Fruit fly (Drosophila melanogaster) whole organism, embryonic: ENCODE measurements around the gene CG15506.

ENCODE experiments used
- B-H2 ChIP-seq: fragments of 200-800 bp; sonication (Bioruptor generic); optimal IDR thresholded peaks from 2 replicates; lab custom pipeline; 2018; ENCODE audit warnings: missing biosample characterization, mild to moderate bottlenecking, missing genetic modification characterization
- BtbVII ChIP-seq: fragments of 200-800 bp; sonication (Bioruptor generic); optimal IDR thresholded peaks from 3 replicates; lab custom pipeline; 2017; ENCODE audit warnings: missing biosample characterization, mild to moderate bottlenecking, missing genetic modification characterization
- CG10209 ChIP-seq: fragments of 200-800 bp; sonication (Bioruptor generic); optimal IDR thresholded peaks from 3 replicates; lab custom pipeline; 2017; ENCODE audit warnings: missing biosample characterization, mild to moderate bottlenecking, missing genetic modification characterization, missing genetic modification reagents
- CG11398 ChIP-seq: fragments of 200-800 bp; sonication (Bioruptor generic); optimal IDR thresholded peaks from 2 replicates; lab custom pipeline; 2016; ENCODE audit warnings: missing biosample characterization, missing genetic modification characterization
- CG11456 ChIP-seq: fragments of 200-800 bp; sonication (Bioruptor generic); IDR thresholded peaks from 3 replicates; pipeline ENCODE4 v1.3.6; 2022; ENCODE audit warnings: missing biosample characterization, missing genetic modification characterization
- CG12104 ChIP-seq: fragments of 200-800 bp; sonication (Bioruptor generic); optimal IDR thresholded peaks from 3 replicates; lab custom pipeline; 2016; ENCODE audit warnings: missing biosample characterization, missing genetic modification characterization
- CG12942 ChIP-seq: fragments of 200-800 bp; sonication (Bioruptor generic); optimal IDR thresholded peaks from 3 replicates; lab custom pipeline; 2016; ENCODE audit warnings: missing biosample characterization, missing genetic modification characterization
- CG13287 ChIP-seq: fragments of 200-800 bp; sonication (Bioruptor generic); IDR thresholded peaks from 2 replicates; pipeline ENCODE4 v1.3.6; 2022; ENCODE audit warnings: missing biosample characterization, missing genetic modification characterization; ENCODE audit not compliant: partially characterized antibody
- CG14441 ChIP-seq: fragments of 200-800 bp; sonication (Bioruptor generic); IDR thresholded peaks from 2 replicates; pipeline ENCODE4 v1.3.6; 2022; ENCODE audit warnings: missing biosample characterization, missing genetic modification characterization
- CG1603 ChIP-seq: fragments of 200-800 bp; sonication (Bioruptor generic); optimal IDR thresholded peaks from 2 replicates; lab custom pipeline; 2019; ENCODE audit warnings: missing biosample characterization, mild to moderate bottlenecking, missing genetic modification characterization, moderate library complexity
- CG16863 ChIP-seq: fragments of 200-800 bp; sonication (Bioruptor generic); optimal IDR thresholded peaks from 3 replicates; lab custom pipeline; 2016; ENCODE audit warnings: missing biosample characterization, missing genetic modification characterization
- CG18599 ChIP-seq: fragments of 200-800 bp; sonication (Bioruptor generic); optimal IDR thresholded peaks from 3 replicates; lab custom pipeline; 2017; ENCODE audit warnings: missing biosample characterization, missing genetic modification characterization, mild to moderate bottlenecking, moderate library complexity, missing genetic modification reagents
- CG2120 ChIP-seq: fragments of 200-800 bp; sonication (Bioruptor generic); optimal IDR thresholded peaks from 3 replicates; lab custom pipeline; 2016; ENCODE audit warnings: missing biosample characterization, missing genetic modification characterization
- CG2199 ChIP-seq: fragments of 200-800 bp; sonication (Bioruptor generic); IDR thresholded peaks from 3 replicates; pipeline ENCODE4 v1.3.6; 2022; ENCODE audit warnings: missing biosample characterization, missing genetic modification characterization
- CG30431 ChIP-seq: fragments of 200-800 bp; sonication (Bioruptor generic); optimal IDR thresholded peaks from 2 replicates; lab custom pipeline; 2017; ENCODE audit warnings: missing biosample characterization, missing genetic modification characterization
- CG3065 ChIP-seq: fragments of 200-800 bp; sonication (Bioruptor generic); optimal IDR thresholded peaks from 2 replicates; lab custom pipeline; 2016; ENCODE audit warnings: missing biosample characterization, missing genetic modification characterization
- CG4360 ChIP-seq: fragments of 200-800 bp; sonication (Bioruptor generic); IDR thresholded peaks from 2 replicates; pipeline ENCODE4 v1.3.6; 2022; ENCODE audit warnings: missing biosample characterization, missing genetic modification characterization
- CG4404 ChIP-seq: fragments of 200-800 bp; sonication (Bioruptor generic); IDR thresholded peaks from 2 replicates; pipeline ENCODE4 v1.3.6; 2022; ENCODE audit warnings: missing biosample characterization, missing genetic modification characterization
- CG4424 ChIP-seq: fragments of 200-800 bp; sonication (Bioruptor generic); optimal IDR thresholded peaks from 3 replicates; lab custom pipeline; 2016; ENCODE audit warnings: missing biosample characterization, missing genetic modification characterization
- CG6175 ChIP-seq: fragments of 200-800 bp; sonication (Bioruptor generic); IDR thresholded peaks from 3 replicates; pipeline ENCODE4 v1.3.6; 2022; ENCODE audit warnings: missing biosample characterization, missing genetic modification characterization
- CG6689 ChIP-seq: fragments of 200-800 bp; sonication (Bioruptor generic); IDR thresholded peaks from 2 replicates; pipeline ENCODE4 v1.3.6; 2022; ENCODE audit warnings: missing biosample characterization, missing genetic modification characterization
- CG7556 ChIP-seq: fragments of 200-800 bp; sonication (Bioruptor generic); optimal IDR thresholded peaks from 2 replicates; lab custom pipeline; 2017; ENCODE audit warnings: missing biosample characterization, mild to moderate bottlenecking, missing genetic modification characterization
- CG7745 ChIP-seq: fragments of 200-800 bp; sonication (Bioruptor generic); optimal IDR thresholded peaks from 2 replicates; lab custom pipeline; 2018; ENCODE audit warnings: missing biosample characterization, mild to moderate bottlenecking, missing genetic modification characterization, moderate library complexity
- CG8478 ChIP-seq: fragments of >200 bp; optimal IDR thresholded peaks from 2 replicates; lab custom pipeline; 2018
- D19A ChIP-seq: fragments of 200-800 bp; optimal IDR thresholded peaks from 3 replicates; lab custom pipeline; 2019; ENCODE audit warnings: missing biosample characterization, mild to moderate bottlenecking, missing genetic modification characterization, moderate library complexity
- D19B ChIP-seq: fragments of 200-800 bp; sonication (Bioruptor generic); optimal IDR thresholded peaks from 2 replicates; lab custom pipeline; 2017; ENCODE audit warnings: missing biosample characterization, mild to moderate bottlenecking, missing genetic modification characterization
- ERR ChIP-seq: fragments of 200-800 bp; sonication (Bioruptor generic); optimal IDR thresholded peaks from 2 replicates; lab custom pipeline; 2016; ENCODE audit warnings: missing biosample characterization, missing genetic modification characterization
- Fer2 ChIP-seq: fragments of 200-800 bp; sonication (Bioruptor generic); optimal IDR thresholded peaks from 2 replicates; lab custom pipeline; 2018; ENCODE audit warnings: missing biosample characterization, mild to moderate bottlenecking, missing genetic modification characterization, moderate library complexity
- HLH3B ChIP-seq: fragments of 200-800 bp; sonication (Bioruptor generic); IDR thresholded peaks from 2 replicates; pipeline ENCODE4 v1.3.6; 2022; ENCODE audit warnings: missing biosample characterization, missing genetic modification characterization
- Hr39 ChIP-seq: fragments of >200 bp; optimal IDR thresholded peaks from 2 replicates; lab custom pipeline; 2017
- MTF-1 ChIP-seq: fragments of 200-800 bp; sonication (Bioruptor generic); optimal IDR thresholded peaks from 2 replicates; lab custom pipeline; 2018; ENCODE audit warnings: missing biosample characterization, mild to moderate bottlenecking, missing genetic modification characterization, borderline replicate concordance
- Mad ChIP-seq: fragments of 200-800 bp; sonication (Bioruptor generic); optimal IDR thresholded peaks from 2 replicates; lab custom pipeline; 2016; ENCODE audit warnings: missing biosample characterization, missing genetic modification characterization
- Myb ChIP-seq: fragments of 200-800 bp; sonication (Bioruptor generic); optimal IDR thresholded peaks from 2 replicates; lab custom pipeline; 2016; ENCODE audit warnings: missing biosample characterization, missing genetic modification characterization
- NC2β ChIP-seq: fragments of 200-800 bp; sonication (Bioruptor generic); optimal IDR thresholded peaks from 2 replicates; lab custom pipeline; 2016; ENCODE audit warnings: missing biosample characterization, missing genetic modification characterization
- NK7.1 ChIP-seq: fragments of 200-800 bp; sonication (Bioruptor generic); optimal IDR thresholded peaks from 3 replicates; lab custom pipeline; 2016; ENCODE audit warnings: missing biosample characterization, missing genetic modification characterization
- Pdp1 ChIP-seq, 2 experiments: fragments of 200-800 bp; sonication (Bioruptor generic); optimal IDR thresholded peaks; 3 replicates each; lab custom pipeline; 2016; ENCODE audit warnings: missing biosample characterization in 2 of 2, missing genetic modification characterization in 2 of 2, mild to moderate bottlenecking in 1 of 2, moderate library complexity in 1 of 2
- Ptx1 ChIP-seq: fragments of 200-800 bp; sonication (Bioruptor generic); IDR thresholded peaks from 2 replicates; pipeline ENCODE4 v1.3.6; 2022; ENCODE audit warnings: missing biosample characterization, missing genetic modification characterization
- Sox100B ChIP-seq: fragments of 200-800 bp; sonication (Bioruptor generic); optimal IDR thresholded peaks from 3 replicates; lab custom pipeline; 2018; ENCODE audit warnings: missing biosample characterization, mild to moderate bottlenecking, missing genetic modification characterization
- Xbp1 ChIP-seq: fragments of 200-800 bp; sonication (Bioruptor generic); optimal IDR thresholded peaks from 3 replicates; lab custom pipeline; 2016; ENCODE audit warnings: missing biosample characterization, mild to moderate bottlenecking, missing genetic modification characterization
- bigmax ChIP-seq: fragments of 200-800 bp; sonication (Bioruptor generic); optimal IDR thresholded peaks from 2 replicates; lab custom pipeline; 2018; ENCODE audit warnings: missing biosample characterization, mild to moderate bottlenecking, missing genetic modification characterization
- danr ChIP-seq: fragments of 200-800 bp; sonication (Bioruptor generic); IDR thresholded peaks from 2 replicates; pipeline ENCODE4 v1.3.6; 2022; ENCODE audit warnings: missing biosample characterization, missing genetic modification characterization
- ftz-f1 ChIP-seq: fragments of 200-800 bp; sonication (Bioruptor generic); optimal IDR thresholded peaks from 2 replicates; lab custom pipeline; 2016; ENCODE audit warnings: missing biosample characterization, missing genetic modification characterization
- gcm2 ChIP-seq: fragments of 200-800 bp; sonication (Bioruptor generic); optimal IDR thresholded peaks from 2 replicates; lab custom pipeline; 2016; ENCODE audit warnings: missing biosample characterization, missing genetic modification characterization
- lbe ChIP-seq: fragments of 200-800 bp; sonication (Bioruptor generic); optimal IDR thresholded peaks from 2 replicates; lab custom pipeline; 2016; ENCODE audit warnings: missing biosample characterization, mild to moderate bottlenecking, missing genetic modification characterization
- mld ChIP-seq: fragments of 200-800 bp; sonication (Bioruptor generic); IDR thresholded peaks from 3 replicates; pipeline ENCODE4 v1.3.6; 2022; ENCODE audit warnings: missing biosample characterization, missing genetic modification characterization; ENCODE audit not compliant: partially characterized antibody
- nom ChIP-seq: fragments of 200-800 bp; sonication (Bioruptor generic); optimal IDR thresholded peaks from 2 replicates; lab custom pipeline; 2017; ENCODE audit warnings: missing biosample characterization, missing genetic modification characterization, mild to moderate bottlenecking, moderate library complexity, missing genetic modification reagents
- peb ChIP-seq: fragments of 200-800 bp; sonication (Bioruptor generic); IDR thresholded peaks from 2 replicates; pipeline ENCODE4 v1.3.6; 2022; ENCODE audit warnings: missing biosample characterization, missing genetic modification characterization
- seq ChIP-seq: fragments of 200-800 bp; sonication (Bioruptor generic); IDR thresholded peaks from 2 replicates; pipeline ENCODE4 v1.3.6; 2022; ENCODE audit warnings: missing biosample characterization, missing genetic modification characterization
- sim ChIP-seq: fragments of 200-800 bp; sonication (Bioruptor generic); IDR thresholded peaks from 2 replicates; pipeline ENCODE4 v1.3.6; 2022; ENCODE audit warnings: missing biosample characterization, missing genetic modification characterization
- sr ChIP-seq: fragments of 200-800 bp; sonication (Bioruptor generic); IDR thresholded peaks from 3 replicates; pipeline ENCODE4 v1.3.6; 2022; ENCODE audit warnings: missing biosample characterization, missing genetic modification characterization
- unpg ChIP-seq: fragments of 200-800 bp; sonication (Bioruptor generic); optimal IDR thresholded peaks from 3 replicates; lab custom pipeline; 2018; ENCODE audit warnings: missing biosample characterization, mild to moderate bottlenecking, missing genetic modification characterization, moderate library complexity
- wor ChIP-seq: fragments of 200-800 bp; sonication (Bioruptor generic); IDR thresholded peaks from 2 replicates; pipeline ENCODE4 v1.3.6; 2022; ENCODE audit warnings: missing biosample characterization, missing genetic modification characterization
- zf30C ChIP-seq: fragments of 200-800 bp; sonication (Bioruptor generic); optimal IDR thresholded peaks from 3 replicates; lab custom pipeline; 2018; ENCODE audit warnings: missing biosample characterization, mild to moderate bottlenecking, missing genetic modification characterization

The CG15506 gene

dm6 chr3R:29757226-29757625 lies 38.8 kb downstream of the CG15506 start (continued):
- TF ChIP-seq danr (no peak), nom (GFP tag; lab: Kevin White, UChicago) (peak; percentile 87), Mad (GFP tag; lab: Kevin White, UChicago) (no peak), CG4360 (GFP tag; lab: Robert Waterston, UW) (no peak), D19B (no peak), CG4404 (no peak), CG8478 (lab: Kevin White, UChicago) (no peak), Xbp1 (GFP tag; lab: Kevin White, UChicago) (no peak), Sox100B (GFP tag; lab: Kevin White, UChicago) (no peak), BtbVII (GFP tag; lab: Kevin White, UChicago) (peak; percentile 15), unpg (GFP tag; lab: Kevin White, UChicago) (peak; percentile 10), NK7.1 (GFP tag; lab: Kevin White, UChicago) (no peak), HLH3B (GFP tag; lab: Robert Waterston, UW) (peak; percentile 41; the same call in 1 of the 2 replicates), Hr39 (lab: Kevin White, UChicago) (no peak), CG18599 (peak; percentile 27), seq (GFP tag; lab: Robert Waterston, UW) (0 out of 2 replicates have a peak, but pooled peaks have one; percentile 15), CG13287 (GFP tag; lab: Robert Waterston, UW) (no peak), Myb (GFP tag; lab: Kevin White, UChicago) (no peak), MTF-1 (GFP tag; lab: Kevin White, UChicago) (peak; percentile 32), CG16863 (GFP tag; lab: Kevin White, UChicago) (no peak), Pdp1 (GFP tag; optimal IDR thresholded peaks at IDR 0.05; lab: Kevin White, UChicago) (peak in 1 of 2 experiments; percentile 2), CG14441 (no peak; the same call in 1 of the 2 replicates), CG11398 (GFP tag; lab: Kevin White, UChicago) (no peak), CG11456 (no peak), ERR (GFP tag; lab: Kevin White, UChicago) (no peak), CG7556 (GFP tag; lab: Kevin White, UChicago) (no peak), sim (no peak), CG12942 (peak; percentile 14), NC2β (GFP tag; lab: Kevin White, UChicago) (no peak), CG30431 (no peak), D19A (tag; lab: Kevin White, UChicago) (no peak), CG12104 (GFP tag; lab: Kevin White, UChicago) (no peak), Fer2 (tag; lab: Kevin White, UChicago) (no peak), CG2120 (GFP tag; lab: Kevin White, UChicago) (no peak), bigmax (GFP tag; lab: Kevin White, UChicago) (no peak), ftz-f1 (GFP tag; lab: Kevin White, UChicago) (no peak), sr (GFP tag; lab: Robert Waterston, UW) (no peak), mld (no peak), gcm2 (GFP tag; lab: Kevin White, UChicago) (no peak), CG10209 (GFP tag; lab: Kevin White, UChicago) (no peak), CG6175 (no peak), CG6689 (GFP tag; lab: Robert Waterston, UW) (peak; percentile 16; the same call in 1 of the 2 replicates), CG7745 (tag; lab: Kevin White, UChicago) (no peak), lbe (GFP tag; lab: Kevin White, UChicago) (no peak), CG1603 (peak; percentile 59), wor (GFP tag; lab: Robert Waterston, UW) (no peak), B-H2 (GFP tag; lab: Kevin White, UChicago) (no peak), CG4424 (GFP tag; lab: Kevin White, UChicago) (no peak), CG3065 (GFP tag; lab: Kevin White, UChicago) (no peak), Ptx1 (GFP tag; lab: Robert Waterston, UW) (no peak), peb (GFP tag; lab: Robert Waterston, UW) (no peak), zf30C (GFP tag; lab: Kevin White, UChicago) (no peak), CG2199 (GFP tag; lab: Robert Waterston, UW) (no peak)
